Fruit fly (Drosophila melanogaster): ENCODE measurements around the gene Ets65A.

The Ets65A gene

DNA sequence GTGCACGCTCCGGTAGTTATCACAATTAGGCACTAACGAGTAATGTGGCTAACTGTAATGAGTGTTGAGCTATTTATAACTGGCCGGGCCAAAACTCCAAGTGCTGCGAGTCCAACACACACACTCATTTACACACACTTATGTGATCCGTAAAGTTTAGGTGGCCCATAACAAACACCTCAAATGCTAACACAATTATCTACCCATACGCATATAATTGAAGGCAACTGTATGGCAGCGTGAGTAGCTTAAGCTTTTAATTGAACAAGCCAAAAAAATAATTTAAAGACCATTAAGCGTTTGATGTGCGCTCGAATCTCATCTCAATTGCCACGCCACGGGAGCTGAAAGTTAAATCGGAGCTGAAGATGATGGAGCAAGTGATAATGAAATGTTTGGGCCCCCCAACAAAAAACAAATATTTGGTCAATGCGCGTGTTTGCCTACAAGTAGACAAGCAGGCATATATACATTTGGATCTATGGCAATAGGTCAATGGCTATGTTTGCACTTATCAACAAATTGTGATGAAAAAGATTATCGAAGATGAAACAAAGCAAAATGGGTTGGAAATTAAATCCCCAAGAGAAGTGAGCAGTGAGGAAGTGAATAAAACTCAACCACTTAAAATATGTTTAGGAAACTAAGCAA is 42.6 kb downstream of the Ets65A start, which contains the start of gene Cpr65Av (continued):
- TF ChIP-seq prd (optimal IDR thresholded peaks at IDR 0.05) (no peak), prd (GFP tag; IDR thresholded peaks at IDR 0.05) (no peak), btn (GFP tag; optimal IDR thresholded peaks at IDR 0.05) (no peak), Deaf1 (tag; optimal IDR thresholded peaks at IDR 0.05) (no peak), D19A (tag; optimal IDR thresholded peaks at IDR 0.05) (no peak), ssp (GFP tag; IDR thresholded peaks at IDR 0.05) (no peak), mld (GFP tag; IDR thresholded peaks at IDR 0.05; ENCODE audit: partially characterized antibody) (no peak), gcm (GFP tag; optimal IDR thresholded peaks at IDR 0.05) (no peak), CG12104 (GFP tag; optimal IDR thresholded peaks at IDR 0.05) (peak; percentile 14), CG3995 (GFP tag; optimal IDR thresholded peaks at IDR 0.05) (no peak), ewg (GFP tag; optimal IDR thresholded peaks at IDR 0.05) (no peak), sisA (GFP tag; IDR thresholded peaks at IDR 0.05) (no peak), CG1529 (GFP tag; optimal IDR thresholded peaks at IDR 0.05) (peak; percentile 20), CG11504 (tag; optimal IDR thresholded peaks at IDR 0.05) (peak; percentile 12), bigmax (GFP tag; optimal IDR thresholded peaks at IDR 0.05) (no peak), jing (GFP tag; optimal IDR thresholded peaks at IDR 0.05) (no peak), mirr (GFP tag; optimal IDR thresholded peaks at IDR 0.05) (peak; percentile 28), Chrac-16 (GFP tag; optimal IDR thresholded peaks at IDR 0.05) (no peak), MBD-R2 (GFP tag; IDR thresholded peaks at IDR 0.05) (no peak), Max (GFP tag; optimal IDR thresholded peaks at IDR 0.05) (no peak), CG18599 (GFP tag; optimal IDR thresholded peaks at IDR 0.05) (peak; percentile 2), tio (GFP tag; optimal IDR thresholded peaks at IDR 0.05) (no peak), HHEX (GFP tag; optimal IDR thresholded peaks at IDR 0.05) (no peak), CG9876 (GFP tag; optimal IDR thresholded peaks at IDR 0.05) (no peak), wor (GFP tag; IDR thresholded peaks at IDR 0.05) (no peak), CG3163 (GFP tag; optimal IDR thresholded peaks at IDR 0.05) (no peak), tap (tag; optimal IDR thresholded peaks at IDR 0.05) (peak; percentile 42), CG9817 (tag; optimal IDR thresholded peaks at IDR 0.05) (no peak), abd-A (tag; optimal IDR thresholded peaks at IDR 0.05) (no peak), al (GFP tag; IDR thresholded peaks at IDR 0.05) (no peak), chm (GFP tag; IDR thresholded peaks at IDR 0.05) (no peak), Hr78 (GFP tag; optimal IDR thresholded peaks at IDR 0.05) (peak in 1 of 2 experiments; percentile 33), CG10209 (GFP tag; optimal IDR thresholded peaks at IDR 0.05) (peak; percentile 10), MTF-1 (GFP tag; optimal IDR thresholded peaks at IDR 0.05; ENCODE audit: borderline replicate concordance) (peak; percentile 35), Awh (GFP tag; IDR thresholded peaks at IDR 0.05) (peak; percentile 55), CG1832 (GFP tag; optimal IDR thresholded peaks at IDR 0.05) (no peak), psq (GFP tag; optimal IDR thresholded peaks at IDR 0.05) (no peak), Hr3 (GFP tag; optimal IDR thresholded peaks at IDR 0.05) (no peak), CG18619 (GFP tag; optimal IDR thresholded peaks at IDR 0.05) (peak; percentile 16), CG31388 (GFP tag; optimal IDR thresholded peaks at IDR 0.05) (no peak), lab (GFP tag; optimal IDR thresholded peaks at IDR 0.05) (peak; percentile 25), sr (GFP tag; IDR thresholded peaks at IDR 0.05) (0 out of 3 replicates have a peak, but pooled peaks have one; percentile 24), ab (GFP tag; optimal IDR thresholded peaks at IDR 0.05) (no peak), B-H1 (GFP tag; IDR thresholded peaks at IDR 0.05) (no peak), CG14050 (GFP tag; IDR thresholded peaks at IDR 0.05) (peak; percentile 29; the same call in 1 of the 3 replicates), corto (GFP tag; optimal IDR thresholded peaks at IDR 0.05) (no peak), Lpt (GFP tag; optimal IDR thresholded peaks at IDR 0.05) (no peak), Hsf (GFP tag; optimal IDR thresholded peaks at IDR 0.05) (no peak), ATbp (GFP tag; optimal IDR thresholded peaks at IDR 0.05) (peak; percentile 62), CG12071 (GFP tag; optimal IDR thresholded peaks at IDR 0.05) (peak; percentile 17)
